Worm (Caenorhabditis elegans) whole organism, midembryonic: ENCODE measurements around the gene scav-3.

Experiments used
- cog-1 ChIP-seq: sonication (generic microtip); optimal IDR thresholded peaks from 2 replicates; lab custom pipeline; 2016; ENCODE audit warnings: missing genetic modification characterization, missing compliant biosample characterization
- flt-1 ChIP-seq: fragments of 200-800 bp; sonication (Bioruptor generic); IDR thresholded peaks from 2 replicates; pipeline ENCODE4 v1.3.6; 2022; ENCODE audit warnings: missing genetic modification characterization, missing compliant biosample characterization
- tab-1 ChIP-seq: fragments of 200-800 bp; sonication (Bioruptor generic); IDR thresholded peaks from 2 replicates; pipeline ENCODE4 v1.3.6; 2022; ENCODE audit warnings: missing genetic modification characterization, missing compliant biosample characterization

ce11 chrIII:12437020-12437419 is 19.6 kb downstream of the scav-3 start:
- TF ChIP-seq flt-1 (GFP tag; lab: Robert Waterston, UW) (no peak), cog-1 (tag; lab: Kevin White, UChicago) (no peak), tab-1 (GFP tag; lab: Robert Waterston, UW) (no peak)
